Fruit fly (Drosophila melanogaster): ENCODE data around the gene Prosbeta4.

Prosbeta4 gene

dm6 chr2L:16715841-16716701 lies 15.9 kb downstream of the Prosbeta4 start, which contains the start of the genes Cyt-c-d and CG31808 (continued):
- peak; percentile 92 for TF ChIP-seq CG8359 (GFP tag; optimal IDR thresholded peaks at IDR 0.05; ENCODE audit: borderline replicate concordance)
- peak; percentile 90 for TF ChIP-seq Ravus (GFP tag; IDR thresholded peaks at IDR 0.05)
- peak; percentile 96 for TF ChIP-seq CG4730 (GFP tag; IDR thresholded peaks at IDR 0.05)
- peak; percentile 97 for TF ChIP-seq tgo (GFP tag; IDR thresholded peaks at IDR 0.05)
- peak; percentile 97 for TF ChIP-seq CG11093 (GFP tag; IDR thresholded peaks at IDR 0.05)
- no peak for TF ChIP-seq Sin3A (optimal IDR thresholded peaks at IDR 0.05)
- peak; percentile 97 for TF ChIP-seq CG2120 (GFP tag; optimal IDR thresholded peaks at IDR 0.05)
- TF ChIP-seq CG4282 (GFP tag; optimal IDR thresholded peaks at IDR 0.05), result peak; percentile 67
- TF ChIP-seq CG10543 (GFP tag; optimal IDR thresholded peaks at IDR 0.05), result peak; percentile 93
- TF ChIP-seq emc (GFP tag; optimal IDR thresholded peaks at IDR 0.05), result peak; percentile 72
- no peak for TF ChIP-seq CG9876 (GFP tag; optimal IDR thresholded peaks at IDR 0.05)
- peak; percentile 92 for TF ChIP-seq CG33557 (GFP tag; optimal IDR thresholded peaks at IDR 0.05)
- peak; percentile 96 for TF ChIP-seq CG1602 (GFP tag; optimal IDR thresholded peaks at IDR 0.05)
- peak; percentile 89 for TF ChIP-seq kay (GFP tag; optimal IDR thresholded peaks at IDR 0.05)
- TF ChIP-seq CG13123 (GFP tag; optimal IDR thresholded peaks at IDR 0.05), result peak; percentile 93
- TF ChIP-seq Ssrp (tag; optimal IDR thresholded peaks at IDR 0.05), result peak; percentile 97
- TF ChIP-seq dati (GFP tag; IDR thresholded peaks at IDR 0.05), result peak; percentile 90
- peak; percentile 98 for TF ChIP-seq Hmr (GFP tag; optimal IDR thresholded peaks at IDR 0.05)
- peak; percentile 75; the same call in 1 of the 2 replicates for TF ChIP-seq dan (GFP tag; IDR thresholded peaks at IDR 0.05)
- peak; percentile 95 for TF ChIP-seq CG2889 (GFP tag; IDR thresholded peaks at IDR 0.05)
- TF ChIP-seq pum (GFP tag; optimal IDR thresholded peaks at IDR 0.05), result peak; percentile 90
- TF ChIP-seq Dad (GFP tag; optimal IDR thresholded peaks at IDR 0.05), result peak; percentile 91
- TF ChIP-seq CG11085 (GFP tag; IDR thresholded peaks at IDR 0.05), result peak; percentile 85
- peak; percentile 97 for TF ChIP-seq phol (tag; optimal IDR thresholded peaks at IDR 0.05)
- TF ChIP-seq rib (GFP tag; IDR thresholded peaks at IDR 0.05), result peak; percentile 89
- peak; percentile 98 for TF ChIP-seq CG17829 (tag; optimal IDR thresholded peaks at IDR 0.05)
- peak; percentile 98 for TF ChIP-seq gsb-n (tag; optimal IDR thresholded peaks at IDR 0.05)
- TF ChIP-seq cad (GFP tag; optimal IDR thresholded peaks at IDR 0.05), result no peak
- TF ChIP-seq CG16779 (GFP tag; IDR thresholded peaks at IDR 0.05), result peak; percentile 82
- TF ChIP-seq CG6654 (GFP tag; optimal IDR thresholded peaks at IDR 0.05), result peak; percentile 88
- TF ChIP-seq pzg (GFP tag; optimal IDR thresholded peaks at IDR 0.05), result peak; percentile 8
- peak; percentile 49 for TF ChIP-seq ftz-f1 (GFP tag; optimal IDR thresholded peaks at IDR 0.05)
- TF ChIP-seq CG18619 (GFP tag; optimal IDR thresholded peaks at IDR 0.05), result peak; percentile 97
- peak; percentile 83 for TF ChIP-seq Nf-YC (tag; optimal IDR thresholded peaks at IDR 0.05)
- 0 out of 3 replicates have a peak, but pooled peaks have one; percentile 7 for TF ChIP-seq CG34224 (GFP tag; IDR thresholded peaks at IDR 0.05; ENCODE audit: partially characterized antibody)
- TF ChIP-seq CG12219 (GFP tag; optimal IDR thresholded peaks at IDR 0.05), result peak; percentile 97
- peak; percentile 95 for TF ChIP-seq caup (GFP tag; optimal IDR thresholded peaks at IDR 0.05; ENCODE audit: severe bottlenecking)
- TF ChIP-seq zen2 (GFP tag; IDR thresholded peaks at IDR 0.05; ENCODE audit: partially characterized antibody), result no peak; the same call in 2 of the 3 replicates
- TF ChIP-seq CG11456 (GFP tag; IDR thresholded peaks at IDR 0.05), result peak; percentile 92
- TF ChIP-seq CG12659 (GFP tag; optimal IDR thresholded peaks at IDR 0.05), result peak; percentile 97
- TF ChIP-seq ro (GFP tag; IDR thresholded peaks at IDR 0.05), result peak; percentile 92
- peak; percentile 78 for TF ChIP-seq CG7271 (tag; optimal IDR thresholded peaks at IDR 0.05)
- TF ChIP-seq gem (tag; optimal IDR thresholded peaks at IDR 0.05), result peak; percentile 99
- TF ChIP-seq Ets65A (GFP tag), result peak; percentile 98
- peak; percentile 94 for TF ChIP-seq fd64A (GFP tag; optimal IDR thresholded peaks at IDR 0.05)
- peak; percentile 97 for TF ChIP-seq Fer1 (GFP tag; optimal IDR thresholded peaks at IDR 0.05)
- TF ChIP-seq CG16813 (GFP tag; IDR thresholded peaks at IDR 0.05; ENCODE audit: partially characterized antibody), result 0 out of 3 replicates have a peak, but pooled peaks have one; percentile 31
- TF ChIP-seq sens-2 (GFP tag; IDR thresholded peaks at IDR 0.05), result peak; percentile 91
- TF ChIP-seq grn (GFP tag; optimal IDR thresholded peaks at IDR 0.05), result peak; percentile 76

All from whole organism, embryonic.